Worm (Caenorhabditis elegans) whole organism, late embryonic: Measurements from ENCODE around the gene T26G10.4.

ENCODE experiments used
- F13H6.1 ChIP-seq: sonication (generic microtip); optimal IDR thresholded peaks from 2 replicates; lab custom pipeline; 2016; ENCODE audit warnings: missing genetic modification characterization, missing compliant biosample characterization
- K02D7.2 ChIP-seq: sonication (generic microtip); optimal IDR thresholded peaks from 2 replicates; lab custom pipeline; 2017; ENCODE audit warnings: mild to moderate bottlenecking, missing genetic modification characterization, missing compliant biosample characterization
- K09A11.1 ChIP-seq: sonication (generic microtip); optimal IDR thresholded peaks from 2 replicates; lab custom pipeline; 2017; ENCODE audit warnings: antibody characterized with exemption, mild to moderate bottlenecking, missing genetic modification characterization, missing compliant biosample characterization; ENCODE audit not compliant: insufficient read depth
- T23F11.4 ChIP-seq: fragments of 200-800 bp; sonication (Bioruptor generic); optimal IDR thresholded peaks from 2 replicates; lab custom pipeline; 2018; ENCODE audit warnings: mild to moderate bottlenecking, missing genetic modification characterization, missing compliant biosample characterization
- ceh-18 ChIP-seq: sonication (generic microtip); optimal IDR thresholded peaks from 2 replicates; lab custom pipeline; 2016; ENCODE audit warnings: missing genetic modification characterization, missing compliant biosample characterization
- ceh-2 ChIP-seq: sonication (generic microtip); optimal IDR thresholded peaks from 2 replicates; lab custom pipeline; 2016; ENCODE audit warnings: missing genotype, missing genetic modification characterization, missing compliant biosample characterization
- ceh-24 ChIP-seq: sonication (generic microtip); optimal IDR thresholded peaks from 2 replicates; lab custom pipeline; 2016; ENCODE audit warnings: mild to moderate bottlenecking, missing genetic modification characterization, missing compliant biosample characterization
- ceh-30 ChIP-seq: fragments of 150-350 bp; optimal IDR thresholded peaks from 2 replicates; lab custom pipeline; 2014; ENCODE audit warnings: missing biosample characterization, missing genetic modification characterization
- ceh-31 ChIP-seq: sonication (generic microtip); optimal IDR thresholded peaks from 2 replicates; lab custom pipeline; 2016; ENCODE audit warnings: missing genetic modification characterization, missing compliant biosample characterization
- ceh-34 ChIP-seq: sonication (generic microtip); optimal IDR thresholded peaks from 2 replicates; lab custom pipeline; 2016; ENCODE audit warnings: mild to moderate bottlenecking, missing genetic modification characterization, missing compliant biosample characterization
- ceh-45 ChIP-seq: fragments of 200-800 bp; sonication (Bioruptor generic); IDR thresholded peaks from 2 replicates; pipeline ENCODE4 v1.3.6; 2022; ENCODE audit warnings: missing genetic modification reagents, missing genetic modification characterization, missing compliant biosample characterization
- ceh-48 ChIP-seq: sonication (generic microtip); optimal IDR thresholded peaks from 2 replicates; lab custom pipeline; 2016; ENCODE audit warnings: missing genetic modification characterization, inconsistent platforms, missing compliant biosample characterization
- che-1 ChIP-seq: sonication (generic microtip); optimal IDR thresholded peaks from 2 replicates; lab custom pipeline; 2016; ENCODE audit warnings: mild to moderate bottlenecking, missing genetic modification characterization, missing compliant biosample characterization
- dve-1 ChIP-seq: sonication (generic microtip); optimal IDR thresholded peaks from 2 replicates; lab custom pipeline; 2017; ENCODE audit warnings: antibody characterized with exemption, mild to moderate bottlenecking, missing genetic modification characterization, missing compliant biosample characterization
- ets-4 ChIP-seq: sonication (generic microtip); optimal IDR thresholded peaks from 2 replicates; lab custom pipeline; 2016; ENCODE audit warnings: missing genetic modification characterization, missing compliant biosample characterization
- eyg-1 ChIP-seq: sonication (generic microtip); optimal IDR thresholded peaks from 2 replicates; lab custom pipeline; 2016; ENCODE audit warnings: missing genotype, missing genetic modification characterization, missing compliant biosample characterization
- gmeb-2 ChIP-seq: sonication (generic microtip); optimal IDR thresholded peaks from 2 replicates; lab custom pipeline; 2016; ENCODE audit warnings: missing genetic modification characterization, inconsistent platforms, missing compliant biosample characterization
- hlh-30 ChIP-seq: sonication (generic microtip); optimal IDR thresholded peaks from 2 replicates; lab custom pipeline; 2017; ENCODE audit warnings: antibody characterized with exemption, missing genetic modification characterization, missing compliant biosample characterization; ENCODE audit not compliant: insufficient read depth
- hlh-8 ChIP-seq: sonication (generic microtip); optimal IDR thresholded peaks from 2 replicates; lab custom pipeline; 2016; ENCODE audit warnings: missing genotype, missing genetic modification characterization, missing compliant biosample characterization
- madf-2 ChIP-seq: sonication (generic microtip); optimal IDR thresholded peaks from 2 replicates; lab custom pipeline; 2017; ENCODE audit warnings: missing genetic modification characterization, missing compliant biosample characterization
- nfya-1 ChIP-seq: sonication (generic microtip); optimal IDR thresholded peaks from 2 replicates; lab custom pipeline; 2017; ENCODE audit warnings: missing genetic modification characterization, mild to moderate bottlenecking, missing compliant biosample characterization, antibody characterized with exemption, moderate library complexity
- nhr-11 ChIP-seq: fragments of 150-350 bp; optimal IDR thresholded peaks from 2 replicates; lab custom pipeline; 2014; ENCODE audit warnings: missing biosample characterization, missing genetic modification characterization
- pag-3 ChIP-seq: sonication (generic microtip); optimal IDR thresholded peaks from 2 replicates; lab custom pipeline; 2016; ENCODE audit warnings: missing compliant biosample characterization, missing genetic modification characterization, borderline replicate concordance
- pax-1 ChIP-seq: fragments of 150-350 bp; optimal IDR thresholded peaks from 2 replicates; lab custom pipeline; 2014; ENCODE audit warnings: missing biosample characterization, missing genetic modification characterization
- pha-2 ChIP-seq: sonication (generic microtip); optimal IDR thresholded peaks from 2 replicates; lab custom pipeline; 2017; ENCODE audit warnings: mild to moderate bottlenecking, missing genetic modification characterization, missing compliant biosample characterization
- pha-4 ChIP-seq: fragments of 150-350 bp; optimal IDR thresholded peaks from 2 replicates; lab custom pipeline; 2018; ENCODE audit warnings: missing biosample characterization, missing genetic modification reagents, missing genetic modification characterization
- pros-1 ChIP-seq: fragments of 150-350 bp; optimal IDR thresholded peaks from 2 replicates; lab custom pipeline; 2014; ENCODE audit warnings: missing biosample characterization, missing genetic modification reagents, missing genetic modification characterization
- rnt-1 ChIP-seq: sonication (generic microtip); optimal IDR thresholded peaks from 2 replicates; lab custom pipeline; 2016; ENCODE audit warnings: missing genetic modification characterization, missing compliant biosample characterization
- sox-2 ChIP-seq: fragments of 200-800 bp; sonication (Bioruptor generic); IDR thresholded peaks from 2 replicates; pipeline ENCODE4 v1.3.6; 2022; ENCODE audit warnings: missing genetic modification reagents, missing genetic modification characterization, missing compliant biosample characterization
- sox-4 ChIP-seq: sonication (generic microtip); optimal IDR thresholded peaks from 2 replicates; lab custom pipeline; 2017; ENCODE audit warnings: mild to moderate bottlenecking, missing genetic modification characterization, inconsistent platforms, missing compliant biosample characterization
- tbx-2 ChIP-seq: sonication (generic microtip); optimal IDR thresholded peaks from 2 replicates; lab custom pipeline; 2016; ENCODE audit warnings: missing genetic modification characterization, missing compliant biosample characterization
- unc-3 ChIP-seq, 2 experiments: fragments of 200-800 bp in 1 of 2; sonication (Bioruptor generic) in 1 of 2; sonication (generic microtip) in 1 of 2; conservative IDR thresholded peaks in 1 of 2; optimal IDR thresholded peaks in 1 of 2; 2 replicates each; pipeline versions ENCODE4 v1.3.6 to Lab custom; 2016 to 2022; ENCODE audit warnings: missing compliant biosample characterization in 2 of 2, missing genetic modification characterization in 2 of 2, missing genetic modification reagents in 1 of 2
- unc-42 ChIP-seq: sonication (generic microtip); optimal IDR thresholded peaks from 2 replicates; lab custom pipeline; 2016; ENCODE audit warnings: missing genotype, missing genetic modification characterization, missing compliant biosample characterization
- unc-55 ChIP-seq: sonication (generic microtip); optimal IDR thresholded peaks from 2 replicates; lab custom pipeline; 2017; ENCODE audit warnings: missing biosample characterization, missing genetic modification reagents, missing genetic modification characterization
- zip-5 ChIP-seq: sonication (generic microtip); optimal IDR thresholded peaks from 2 replicates; lab custom pipeline; 2016; ENCODE audit warnings: missing genetic modification characterization, missing compliant biosample characterization

Gene T26G10.4

DNA sequence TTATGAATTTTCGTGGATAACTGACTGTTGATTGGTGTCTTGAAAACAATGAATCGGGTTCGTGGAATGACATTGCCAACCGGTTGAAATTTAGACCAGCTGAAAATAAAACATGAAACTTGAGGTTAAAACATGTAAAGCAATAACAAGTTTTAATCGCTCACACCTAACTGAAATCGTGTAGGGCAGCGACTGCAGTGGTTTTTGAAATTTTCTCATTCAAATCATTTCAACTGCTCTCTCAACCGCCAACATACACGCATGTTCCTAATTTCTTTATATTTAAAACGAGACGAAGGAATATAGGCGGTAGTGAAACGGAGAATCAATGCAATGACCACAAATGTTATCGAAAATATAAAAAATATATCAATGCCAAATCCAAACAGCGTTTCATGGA is 22.5 kb downstream of the T26G10.4 start:
- TF ChIP-seq sox-4 (no peak), che-1 (tag; lab: Kevin White, UChicago) (no peak), ceh-24 (tag; lab: Kevin White, UChicago) (no peak), zip-5 (no peak), F13H6.1 (no peak), gmeb-2 (no peak), nfya-1 (tag; lab: Kevin White, UChicago) (no peak), pha-2 (tag; lab: Kevin White, UChicago) (no peak), T23F11.4 (no peak), madf-2 (tag; lab: Kevin White, UChicago) (no peak), K02D7.2 (no peak), pha-4 (tag; lab: Kevin White, UChicago) (no peak), pag-3 (tag; lab: Kevin White, UChicago) (no peak), nhr-11 (tag; lab: Kevin White, UChicago) (no peak)

DNA sequence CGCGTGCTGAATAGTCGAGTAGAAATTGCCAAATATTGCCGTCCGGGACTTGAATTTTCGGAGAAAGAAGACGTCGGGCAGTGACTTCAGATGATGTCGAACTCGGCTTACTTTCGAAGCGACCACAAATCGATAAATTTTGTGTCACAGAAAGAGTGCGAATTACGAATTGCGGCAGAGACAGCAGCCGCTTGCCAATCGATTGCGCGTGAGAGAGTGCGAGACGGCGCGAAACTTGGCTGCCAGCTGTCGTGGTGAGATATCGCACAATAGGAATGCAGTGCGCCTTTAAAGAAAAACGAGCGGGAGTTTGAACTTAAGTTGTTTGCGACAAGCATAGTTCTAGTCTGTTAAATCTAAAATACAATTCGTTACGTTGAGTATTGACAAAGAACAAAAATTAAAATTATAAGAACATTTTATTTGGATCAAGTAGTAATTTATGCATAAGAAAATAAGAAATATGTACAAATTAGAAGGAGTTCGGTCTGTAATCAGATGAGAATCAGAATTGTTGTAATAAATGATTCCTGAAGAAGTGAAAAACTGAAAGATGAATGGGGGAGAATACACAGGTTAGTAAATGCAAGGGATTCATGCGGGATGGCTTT is 23.2 kb downstream of the T26G10.4 start, which contains the start of gene pir-2:
pir-2 (minus strand) TSS at position 218 of the 611 bp plus-strand sequence.
- TF ChIP-seq ets-4 (tag; lab: Kevin White, UChicago) (peak; percentile 19), unc-55 (GFP tag; lab: Kevin White, UChicago) (peak; percentile 65), tbx-2 (tag; lab: Kevin White, UChicago) (peak; percentile 82), zip-5 (no peak), hlh-8 (tag; lab: Kevin White, UChicago) (peak; percentile 60), ceh-30 (tag; lab: Kevin White, UChicago) (peak; percentile 64), pros-1 (tag; lab: Kevin White, UChicago) (peak; percentile 21), sox-4 (no peak), madf-2 (tag; lab: Kevin White, UChicago) (peak; percentile 35), ceh-18 (tag; lab: Kevin White, UChicago) (peak; percentile 67), rnt-1 (tag; lab: Kevin White, UChicago) (peak; percentile 64), F13H6.1 (no peak), unc-3 (GFP tag; conservative IDR thresholded peaks at IDR 0.05; lab: Robert Waterston, UW) (peak; percentile 38; the same call in 1 of the 2 replicates), unc-3 (tag; optimal IDR thresholded peaks at IDR 0.05; lab: Kevin White, UChicago) (no peak), unc-42 (peak; percentile 64), ceh-2 (tag; lab: Kevin White, UChicago) (peak; percentile 1), sox-2 (GFP tag; lab: Robert Waterston, UW) (peak; percentile 26; the same call in 1 of the 2 replicates), nhr-11 (tag; lab: Kevin White, UChicago) (no peak), ceh-45 (GFP tag; lab: Robert Waterston, UW) (no peak), ceh-31 (tag; lab: Kevin White, UChicago) (peak; percentile 77), dve-1 (tag; lab: Kevin White, UChicago) (peak; percentile 78), ceh-24 (tag; lab: Kevin White, UChicago) (no peak), pha-2 (tag; lab: Kevin White, UChicago) (peak; percentile 21), ceh-48 (peak; percentile 99), pag-3 (tag; lab: Kevin White, UChicago) (no peak), hlh-30 (tag; lab: Kevin White, UChicago) (peak; percentile 72), K09A11.1 (tag; lab: Kevin White, UChicago) (peak; percentile 51), pax-1 (tag; lab: Kevin White, UChicago) (peak; percentile 52), nfya-1 (tag; lab: Kevin White, UChicago) (peak; percentile 92), ceh-34 (tag; lab: Kevin White, UChicago) (peak; percentile 75)

DNA sequence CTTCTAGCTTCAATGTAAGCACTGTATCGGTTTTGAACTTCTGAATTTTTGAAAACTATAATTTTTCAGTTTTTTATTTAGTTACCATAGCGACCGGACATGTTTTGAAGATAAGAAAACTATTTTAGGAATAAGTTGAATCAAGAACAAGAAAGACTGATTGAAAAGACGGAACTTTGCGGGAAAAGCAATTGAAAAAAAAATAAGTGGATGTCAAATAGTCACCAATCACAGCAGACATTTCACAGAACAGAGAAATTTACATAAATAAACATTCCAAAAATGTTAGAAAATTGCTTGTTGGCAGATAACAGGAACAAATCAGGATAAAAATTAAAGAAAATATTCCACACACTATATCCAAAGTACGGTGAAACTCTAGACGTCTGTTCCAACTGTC is 29.5 kb downstream of the T26G10.4 start, which contains the start of gene F54C8.6:
F54C8.6 (minus strand) TSS at position 101 of the 400 bp plus-strand sequence.
- TF ChIP-seq ceh-48, result no peak
- no peak for TF ChIP-seq eyg-1 (tag; lab: Kevin White, UChicago)
